Worm (Caenorhabditis elegans) whole organism, mixed stage, embryonic: Measurements from ENCODE around the gene apl-1.

ENCODE experiments used
- M03D4.4 ChIP-seq: sonication (generic microtip); optimal IDR thresholded peaks from 2 replicates; lab custom pipeline; 2017; ENCODE audit warnings: mild to moderate bottlenecking, missing genetic modification characterization, missing compliant biosample characterization
- bed-3 ChIP-seq: fragments of 200-800 bp; sonication (Bioruptor generic); optimal IDR thresholded peaks from 3 replicates; lab custom pipeline; 2018; ENCODE audit warnings: mild to moderate bottlenecking, missing genetic modification characterization, moderate library complexity, missing compliant biosample characterization
- blmp-1 ChIP-seq: fragments of 150-350 bp; optimal IDR thresholded peaks from 2 replicates; lab custom pipeline; 2014; ENCODE audit warnings: missing biosample characterization, missing genetic modification characterization
- ceh-39 ChIP-seq: fragments of 150-350 bp; optimal IDR thresholded peaks from 2 replicates; lab custom pipeline; 2014; ENCODE audit warnings: missing biosample characterization, missing genetic modification characterization
- ceh-43 ChIP-seq: fragments of 200-800 bp; sonication (Bioruptor generic); optimal IDR thresholded peaks from 2 replicates; lab custom pipeline; 2018; ENCODE audit warnings: mild to moderate bottlenecking, missing genetic modification characterization, moderate library complexity, missing compliant biosample characterization
- ceh-83 ChIP-seq: fragments of 200-800 bp; sonication (Bioruptor generic); optimal IDR thresholded peaks from 2 replicates; lab custom pipeline; 2018; ENCODE audit warnings: mild to moderate bottlenecking, missing genetic modification characterization, missing compliant biosample characterization
- ces-1 ChIP-seq: fragments of 150-350 bp; optimal IDR thresholded peaks from 2 replicates; lab custom pipeline; 2014; ENCODE audit warnings: missing biosample characterization, missing genetic modification reagents, missing genetic modification characterization
- cnd-1 ChIP-seq: fragments of 200-800 bp; sonication (Bioruptor generic); optimal IDR thresholded peaks from 2 replicates; lab custom pipeline; 2018; ENCODE audit warnings: mild to moderate bottlenecking, missing genetic modification characterization, missing compliant biosample characterization
- drap-1 ChIP-seq: fragments of 200-800 bp; sonication (Bioruptor generic); optimal IDR thresholded peaks from 3 replicates; lab custom pipeline; 2018; ENCODE audit warnings: mild to moderate bottlenecking, missing genetic modification characterization, missing compliant biosample characterization
- elt-1 ChIP-seq: sonication (generic microtip); optimal IDR thresholded peaks from 2 replicates; lab custom pipeline; 2017; ENCODE audit warnings: missing genetic modification characterization, mild to moderate bottlenecking, missing compliant biosample characterization, antibody characterized with exemption, moderate library complexity, borderline replicate concordance; ENCODE audit not compliant: insufficient read depth
- elt-3 ChIP-seq: fragments of 150-350 bp; optimal IDR thresholded peaks from 2 replicates; lab custom pipeline; 2014; ENCODE audit warnings: missing biosample characterization, missing genetic modification characterization
- flh-1 ChIP-seq: fragments of 200-800 bp; sonication (Bioruptor generic); optimal IDR thresholded peaks from 2 replicates; lab custom pipeline; 2018; ENCODE audit warnings: mild to moderate bottlenecking, missing genetic modification characterization, moderate library complexity, missing compliant biosample characterization
- ham-2 ChIP-seq: fragments of 200-800 bp; sonication (Bioruptor generic); optimal IDR thresholded peaks from 2 replicates; lab custom pipeline; 2018; ENCODE audit warnings: mild to moderate bottlenecking, missing genetic modification characterization, missing compliant biosample characterization
- hlh-1 ChIP-seq: fragments of 150-350 bp; optimal IDR thresholded peaks from 2 replicates; lab custom pipeline; 2014; ENCODE audit warnings: missing biosample characterization, missing genetic modification reagents, missing genetic modification characterization
- lin-13 ChIP-seq: fragments of 150-350 bp; optimal IDR thresholded peaks from 2 replicates; lab custom pipeline; 2014; ENCODE audit warnings: missing biosample characterization, missing genetic modification characterization
- lin-32 ChIP-seq: fragments of 200-800 bp; sonication (Bioruptor generic); optimal IDR thresholded peaks from 2 replicates; lab custom pipeline; 2018; ENCODE audit warnings: mild to moderate bottlenecking, missing genetic modification characterization, missing compliant biosample characterization
- lsy-2 ChIP-seq: fragments of 150-350 bp; optimal IDR thresholded peaks from 2 replicates; lab custom pipeline; 2014; ENCODE audit warnings: missing biosample characterization, missing genetic modification characterization
- mab-5 ChIP-seq: fragments of 150-350 bp; optimal IDR thresholded peaks from 2 replicates; lab custom pipeline; 2014; ENCODE audit warnings: missing biosample characterization, missing genetic modification characterization
- mep-1 ChIP-seq: fragments of 150-350 bp; optimal IDR thresholded peaks from 2 replicates; lab custom pipeline; 2017; ENCODE audit warnings: missing biosample characterization, missing genetic modification reagents, missing genetic modification characterization, inconsistent platforms
- mls-2 ChIP-seq: sonication (generic microtip); optimal IDR thresholded peaks from 2 replicates; lab custom pipeline; 2016; ENCODE audit warnings: mild to moderate bottlenecking, missing genetic modification characterization, moderate library complexity, missing compliant biosample characterization
- nhr-12 ChIP-seq: fragments of 150-350 bp; optimal IDR thresholded peaks from 2 replicates; lab custom pipeline; 2014; ENCODE audit warnings: missing biosample characterization, missing genetic modification characterization
- nhr-2 ChIP-seq: fragments of 150-350 bp; optimal IDR thresholded peaks from 2 replicates; lab custom pipeline; 2014; ENCODE audit warnings: missing biosample characterization, missing genetic modification characterization
- nhr-237 ChIP-seq: fragments of 150-350 bp; optimal IDR thresholded peaks from 2 replicates; lab custom pipeline; 2014; ENCODE audit warnings: missing biosample characterization, missing genetic modification characterization
- nhr-28 ChIP-seq: fragments of 150-350 bp; optimal IDR thresholded peaks from 2 replicates; lab custom pipeline; 2014; ENCODE audit warnings: missing biosample characterization, missing genetic modification characterization
- nhr-76 ChIP-seq: sonication (generic microtip); optimal IDR thresholded peaks from 2 replicates; lab custom pipeline; 2017; ENCODE audit warnings: missing biosample characterization, missing genetic modification characterization
- pha-4 ChIP-seq: fragments of 150-350 bp; optimal IDR thresholded peaks from 2 replicates; lab custom pipeline; 2018; ENCODE audit warnings: missing biosample characterization, missing genetic modification reagents, missing genetic modification characterization
- sem-2 ChIP-seq: fragments of 200-800 bp; sonication (Bioruptor generic); optimal IDR thresholded peaks from 2 replicates; lab custom pipeline; 2018; ENCODE audit warnings: mild to moderate bottlenecking, missing genetic modification characterization, missing compliant biosample characterization
- snpc-4 ChIP-seq: fragments of 150-350 bp; optimal IDR thresholded peaks from 2 replicates; lab custom pipeline; 2014; ENCODE audit warnings: missing biosample characterization, missing genetic modification characterization
- sptf-1 ChIP-seq: sonication (generic microtip); optimal IDR thresholded peaks from 2 replicates; lab custom pipeline; 2017; ENCODE audit warnings: mild to moderate bottlenecking, missing genetic modification characterization, moderate library complexity, missing compliant biosample characterization
- tbx-8 ChIP-seq: fragments of 200-800 bp; sonication (Bioruptor generic); optimal IDR thresholded peaks from 2 replicates; lab custom pipeline; 2018; ENCODE audit warnings: mild to moderate bottlenecking, missing genetic modification characterization, moderate library complexity, missing compliant biosample characterization
- unc-120 ChIP-seq: sonication (generic microtip); optimal IDR thresholded peaks from 2 replicates; lab custom pipeline; 2017; ENCODE audit warnings: missing genetic modification characterization, missing compliant biosample characterization; ENCODE audit not compliant: poor library complexity, severe bottlenecking
- unc-39 ChIP-seq: fragments of 150-350 bp; optimal IDR thresholded peaks from 2 replicates; lab custom pipeline; 2014; ENCODE audit warnings: missing biosample characterization, missing genetic modification characterization
- unc-62 ChIP-seq: fragments of 150-350 bp; optimal IDR thresholded peaks from 2 replicates; lab custom pipeline; 2014; ENCODE audit warnings: missing biosample characterization, missing genetic modification reagents, missing genetic modification characterization
- zip-8 ChIP-seq: fragments of 150-350 bp; optimal IDR thresholded peaks from 2 replicates; lab custom pipeline; 2014; ENCODE audit warnings: missing biosample characterization, missing genetic modification characterization
- ztf-11 ChIP-seq: fragments of 150-350 bp; optimal IDR thresholded peaks from 2 replicates; lab custom pipeline; 2014; ENCODE audit warnings: missing biosample characterization, missing genetic modification characterization

The apl-1 gene

DNA sequence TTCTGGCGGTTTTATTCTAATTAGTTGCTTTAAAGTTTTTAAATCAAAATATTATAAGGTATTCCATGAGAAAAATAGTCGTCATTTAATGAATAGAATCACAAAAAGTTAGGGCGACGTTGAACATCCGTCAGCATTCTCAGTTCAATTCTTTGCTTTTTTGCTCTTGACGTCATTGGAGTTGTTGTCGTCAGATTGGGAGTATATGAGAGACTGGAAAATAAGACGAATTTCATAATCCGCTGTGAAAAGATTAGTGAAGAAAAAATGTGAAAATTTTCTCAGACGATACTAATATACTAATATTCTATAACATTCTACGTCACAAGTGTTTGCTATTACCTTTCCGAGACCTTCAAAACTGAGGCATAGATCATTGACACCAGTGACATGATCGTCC lies 34.7 kb upstream of the apl-1 start:
- TF ChIP-seq nhr-76 (tag; lab: Kevin White, UChicago) (no peak), cnd-1 (no peak), snpc-4 (tag; lab: Kevin White, UChicago) (no peak), lsy-2 (tag; lab: Kevin White, UChicago) (no peak), lin-13 (tag; lab: Kevin White, UChicago) (no peak), ceh-39 (tag; lab: Kevin White, UChicago) (no peak), unc-62 (no peak), tbx-8 (GFP tag; lab: Kevin White, UChicago) (no peak), elt-1 (tag; lab: Kevin White, UChicago) (no peak), ces-1 (GFP tag; lab: Kevin White, UChicago) (no peak), mab-5 (tag; lab: Kevin White, UChicago) (no peak), mls-2 (tag; lab: Kevin White, UChicago) (no peak), nhr-2 (tag; lab: Kevin White, UChicago) (no peak), ztf-11 (no peak), zip-8 (tag; lab: Kevin White, UChicago) (no peak), M03D4.4 (tag; lab: Kevin White, UChicago) (no peak), mep-1 (tag; lab: Kevin White, UChicago) (no peak), ceh-83 (GFP tag; lab: Kevin White, UChicago) (no peak), sem-2 (GFP tag; lab: Kevin White, UChicago) (no peak), ham-2 (no peak)
- TF ChIP-seq, all 35 proteins: peak for 0

DNA sequence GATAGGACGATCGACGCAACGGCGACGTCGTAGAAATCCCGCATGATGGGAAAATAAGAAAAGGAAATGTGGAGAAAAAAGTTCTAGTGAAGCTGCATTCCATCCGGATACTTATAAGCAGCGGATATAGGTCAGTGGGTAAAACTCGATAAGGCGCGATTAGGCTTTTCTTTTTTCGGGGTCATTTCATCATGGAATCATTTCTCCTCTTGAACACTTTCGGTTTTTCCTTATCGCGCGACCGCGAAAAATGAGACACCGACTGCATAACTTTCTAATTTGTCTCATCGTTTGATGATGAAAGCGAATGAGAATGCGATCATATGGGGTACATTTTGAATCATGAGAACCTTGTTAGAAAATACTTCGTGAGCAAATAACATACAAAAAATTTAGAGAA lies 33.7 kb upstream of the apl-1 start, which contains the start of gene dpy-8:
dpy-8 (minus strand) TSS at position 88 of the 400 bp plus-strand sequence.
- no peak for TF ChIP-seq ceh-43 (GFP tag; lab: Kevin White, UChicago)
- no peak for TF ChIP-seq nhr-76 (tag; lab: Kevin White, UChicago)
- peak; percentile 63 for TF ChIP-seq blmp-1 (tag; lab: Kevin White, UChicago)
- TF ChIP-seq, all 35 proteins: peak for 1

DNA sequence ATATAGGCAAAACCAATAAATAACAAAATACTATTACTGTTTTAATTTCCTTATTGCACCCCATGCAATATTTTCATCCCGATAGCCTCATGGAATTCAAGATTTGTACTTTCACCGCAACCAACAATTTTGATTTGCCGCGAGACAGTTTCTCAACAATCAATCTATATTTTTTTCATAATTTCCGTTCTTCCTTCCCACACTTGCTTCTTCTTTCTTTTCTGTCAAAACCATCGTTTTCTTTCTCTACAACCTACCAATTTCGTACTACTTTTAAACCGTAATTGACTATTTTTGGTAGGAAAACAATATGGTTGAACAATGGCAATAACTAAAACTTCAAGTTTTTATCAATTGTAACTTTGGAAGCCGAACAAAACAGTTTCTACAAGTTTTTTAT lies 31.3 kb upstream of the apl-1 start, which contains the start of gene C31H2.14:
C31H2.14 (plus strand) TSS at position 301 of the 400 bp plus-strand sequence.
- TF ChIP-seq unc-120: no peak
- no peak for TF ChIP-seq tbx-8 (GFP tag; lab: Kevin White, UChicago)
- TF ChIP-seq zip-8 (tag; lab: Kevin White, UChicago): no peak

DNA sequence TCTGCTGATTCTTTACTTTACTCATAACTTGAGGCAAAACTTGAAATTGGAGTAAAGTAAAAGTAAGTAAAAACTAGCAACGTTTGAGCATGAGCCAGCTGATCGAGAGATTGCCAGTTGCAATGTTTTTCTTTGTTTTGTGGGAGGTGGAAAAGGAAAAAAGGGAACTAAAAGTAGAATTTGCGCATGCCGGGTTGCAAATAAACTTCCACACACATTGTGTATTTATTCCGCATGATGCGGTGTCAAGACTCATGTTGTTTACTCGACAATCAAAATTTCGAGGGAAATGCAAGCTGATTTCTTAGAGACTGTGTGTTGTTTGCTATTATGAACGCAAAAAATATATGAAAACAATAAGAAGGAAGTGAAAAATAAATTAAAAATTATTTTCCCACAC lies 25.7 kb upstream of the apl-1 start:
- peak; percentile 82 for TF ChIP-seq pha-4 (tag; lab: Kevin White, UChicago)
- no peak for TF ChIP-seq ceh-83 (GFP tag; lab: Kevin White, UChicago)
- TF ChIP-seq, all 35 proteins: peak for 1

DNA sequence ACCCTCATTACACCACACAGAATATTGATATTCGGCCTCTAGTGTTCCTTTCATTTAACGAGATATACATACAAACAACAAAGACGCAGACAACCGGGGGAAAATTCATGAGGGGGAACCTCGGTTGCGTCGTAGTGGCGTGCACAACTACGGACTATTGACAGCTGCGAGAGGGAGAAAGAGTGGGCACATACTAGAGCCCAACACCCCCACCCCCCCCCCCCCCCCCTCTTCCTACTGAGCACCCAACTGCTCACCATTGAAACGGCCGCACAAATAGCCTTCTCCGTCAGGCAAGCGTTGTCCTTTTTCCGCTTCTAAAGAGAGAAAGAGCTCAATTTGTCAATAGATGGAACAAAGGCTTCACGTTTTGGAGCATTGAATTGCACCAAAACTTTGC lies 23.5 kb upstream of the apl-1 start:
- TF ChIP-seq ces-1 (GFP tag; lab: Kevin White, UChicago) (peak; percentile 73), bed-3 (GFP tag; lab: Kevin White, UChicago) (peak; percentile 11), unc-39 (tag; lab: Kevin White, UChicago) (no peak), nhr-2 (tag; lab: Kevin White, UChicago) (no peak), lsy-2 (tag; lab: Kevin White, UChicago) (no peak), ceh-83 (GFP tag; lab: Kevin White, UChicago) (no peak), ztf-11 (no peak), nhr-76 (tag; lab: Kevin White, UChicago) (no peak), sptf-1 (tag; lab: Kevin White, UChicago) (peak; percentile 69), drap-1 (GFP tag; lab: Kevin White, UChicago) (peak; percentile 73), nhr-12 (tag; lab: Kevin White, UChicago) (no peak), zip-8 (tag; lab: Kevin White, UChicago) (no peak), mab-5 (tag; lab: Kevin White, UChicago) (no peak), elt-3 (no peak), pha-4 (tag; lab: Kevin White, UChicago) (peak; percentile 32), lin-32 (peak; percentile 43), unc-62 (no peak), ceh-43 (GFP tag; lab: Kevin White, UChicago) (no peak), ham-2 (peak; percentile 42), tbx-8 (GFP tag; lab: Kevin White, UChicago) (no peak), snpc-4 (tag; lab: Kevin White, UChicago) (no peak), sem-2 (GFP tag; lab: Kevin White, UChicago) (no peak), ceh-39 (tag; lab: Kevin White, UChicago) (no peak), M03D4.4 (tag; lab: Kevin White, UChicago) (peak; percentile 72), mep-1 (tag; lab: Kevin White, UChicago) (no peak), lin-13 (tag; lab: Kevin White, UChicago) (no peak), flh-1 (no peak), hlh-1 (tag; lab: Kevin White, UChicago) (peak; percentile 34), unc-120 (peak; percentile 61), elt-1 (tag; lab: Kevin White, UChicago) (no peak), mls-2 (tag; lab: Kevin White, UChicago) (peak; percentile 82), nhr-28 (no peak), cnd-1 (peak; percentile 75), blmp-1 (tag; lab: Kevin White, UChicago) (no peak), nhr-237 (tag; lab: Kevin White, UChicago) (no peak)
